Fruit fly (Drosophila melanogaster): ENCODE measurements around the gene Ent1.
A peak's percentile ranks its signal among the peaks of the same experiment; 100 is the strongest.

Ent1 gene

dm6 chr2L:306188-306927 is 51.3 kb downstream of the Ent1 start (continued):
- no peak for TF ChIP-seq ara (GFP tag; IDR thresholded peaks at IDR 0.05)
- no peak for TF ChIP-seq Hand (GFP tag; optimal IDR thresholded peaks at IDR 0.05)
- no peak for TF ChIP-seq knrl (GFP tag; IDR thresholded peaks at IDR 0.05; ENCODE audit: partially characterized antibody)
- no peak for TF ChIP-seq fd3F (GFP tag; optimal IDR thresholded peaks at IDR 0.05)
- no peak for TF ChIP-seq sisA (GFP tag; IDR thresholded peaks at IDR 0.05)
- no peak for TF ChIP-seq Elba2 (GFP tag; optimal IDR thresholded peaks at IDR 0.05)
- no peak for TF ChIP-seq Hr39 (optimal IDR thresholded peaks at IDR 0.05)
- TF ChIP-seq slbo (GFP tag; IDR thresholded peaks at IDR 0.05): peak; percentile 23
- no peak for TF ChIP-seq odd (GFP tag; optimal IDR thresholded peaks at IDR 0.05)
- no peak for TF ChIP-seq CG18476 (GFP tag; optimal IDR thresholded peaks at IDR 0.05)
- no peak for TF ChIP-seq fd102C (GFP tag; optimal IDR thresholded peaks at IDR 0.05)
- no peak for TF ChIP-seq yki (optimal IDR thresholded peaks at IDR 0.05)
- no peak for TF ChIP-seq CG7963 (GFP tag; IDR thresholded peaks at IDR 0.05; ENCODE audit: partially characterized antibody)
- TF ChIP-seq run (tag; optimal IDR thresholded peaks at IDR 0.05): no peak
- TF ChIP-seq H15 (GFP tag; IDR thresholded peaks at IDR 0.05): no peak
- TF ChIP-seq Doc2 (GFP tag; IDR thresholded peaks at IDR 0.05): no peak
- TF ChIP-seq mirr (GFP tag; optimal IDR thresholded peaks at IDR 0.05): no peak
- TF ChIP-seq CG11247 (GFP tag; IDR thresholded peaks at IDR 0.05): no peak
- peak; percentile 79; the same call in 1 of the 4 replicates for TF ChIP-seq chinmo (GFP tag; IDR thresholded peaks at IDR 0.05; ENCODE audit: partially characterized antibody)
- TF ChIP-seq CG3726 (GFP tag; IDR thresholded peaks at IDR 0.05): no peak
- TF ChIP-seq Spps (tag; optimal IDR thresholded peaks at IDR 0.05): no peak
- TF ChIP-seq CG10431 (GFP tag; optimal IDR thresholded peaks at IDR 0.05): no peak
- TF ChIP-seq PHDP (tag; optimal IDR thresholded peaks at IDR 0.05): no peak
- TF ChIP-seq Hr3 (GFP tag; optimal IDR thresholded peaks at IDR 0.05): no peak
- no peak for TF ChIP-seq tio (GFP tag; optimal IDR thresholded peaks at IDR 0.05)
- TF ChIP-seq Taf1 (GFP tag; IDR thresholded peaks at IDR 0.05): no peak
- TF ChIP-seq Nf-YC (tag; optimal IDR thresholded peaks at IDR 0.05): no peak
- no peak for TF ChIP-seq her (GFP tag; optimal IDR thresholded peaks at IDR 0.05)
- no peak for TF ChIP-seq pfk (GFP tag; optimal IDR thresholded peaks at IDR 0.05)
- no peak for TF ChIP-seq Atf3 (GFP tag; optimal IDR thresholded peaks at IDR 0.05)
- TF ChIP-seq CG4707 (GFP tag; optimal IDR thresholded peaks at IDR 0.05): no peak
- no peak for TF ChIP-seq btn (GFP tag; optimal IDR thresholded peaks at IDR 0.05)
- no peak for TF ChIP-seq HmgD (GFP tag; optimal IDR thresholded peaks at IDR 0.05)
- peak; percentile 99 for TF ChIP-seq sug (tag; optimal IDR thresholded peaks at IDR 0.05)
- no peak for TF ChIP-seq br (optimal IDR thresholded peaks at IDR 0.05)

DNA sequence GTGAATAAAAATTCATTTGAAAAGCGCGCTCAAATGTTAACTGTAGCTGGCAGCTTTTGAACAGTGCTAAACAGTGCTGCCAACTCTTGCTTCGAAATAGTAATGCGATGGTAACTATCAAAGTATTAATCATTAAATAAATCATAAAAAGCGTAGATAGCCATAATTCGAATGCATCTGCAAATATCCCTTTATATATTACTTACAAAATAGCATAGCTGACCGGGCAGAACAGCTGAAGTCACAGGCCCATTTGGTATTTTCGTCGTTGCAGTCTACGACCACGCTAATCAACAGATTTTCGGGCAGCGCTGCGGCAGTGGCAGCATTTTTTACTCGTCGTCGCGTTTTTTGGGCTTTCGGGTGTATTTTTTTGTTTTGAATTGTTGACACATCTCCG is 52.0 kb downstream of the Ent1 start, which contains the start of gene Plc21C:
TSS of gene Plc21C (plus strand) at position 290 of the 400 bp plus-strand sequence.
- TF ChIP-seq CG5953 (GFP tag; IDR thresholded peaks at IDR 0.05): no peak
- TF ChIP-seq crol (GFP tag; IDR thresholded peaks at IDR 0.05): no peak
- peak; percentile 72 for TF ChIP-seq Hmr (GFP tag; optimal IDR thresholded peaks at IDR 0.05)
- TF ChIP-seq CG6175 (GFP tag; IDR thresholded peaks at IDR 0.05): no peak
- no peak for TF ChIP-seq gce (GFP tag; IDR thresholded peaks at IDR 0.05)
- TF ChIP-seq Awh (GFP tag; IDR thresholded peaks at IDR 0.05): no peak
- TF ChIP-seq CG7963 (GFP tag; IDR thresholded peaks at IDR 0.05; ENCODE audit: partially characterized antibody): no peak
- no peak for TF ChIP-seq CG4282 (GFP tag; optimal IDR thresholded peaks at IDR 0.05)
- no peak for TF ChIP-seq chm (GFP tag; IDR thresholded peaks at IDR 0.05)
- no peak for TF ChIP-seq CG17328 (GFP tag; IDR thresholded peaks at IDR 0.05)
- TF ChIP-seq Dp (GFP tag; optimal IDR thresholded peaks at IDR 0.05): peak; percentile 99
- TF ChIP-seq CG11456 (GFP tag; IDR thresholded peaks at IDR 0.05): 0 out of 3 replicates have a peak, but pooled peaks have one; percentile 27
- TF ChIP-seq CG9727 (GFP tag; optimal IDR thresholded peaks at IDR 0.05): peak; percentile 61
- TF ChIP-seq CG8388 (GFP tag; optimal IDR thresholded peaks at IDR 0.05): no peak
- TF ChIP-seq D19A (tag; optimal IDR thresholded peaks at IDR 0.05): peak; percentile 6
- TF ChIP-seq CG32772 (GFP tag; IDR thresholded peaks at IDR 0.05): no peak
- TF ChIP-seq cas (GFP tag; IDR thresholded peaks at IDR 0.05): no peak
- no peak for TF ChIP-seq CG9876 (GFP tag; optimal IDR thresholded peaks at IDR 0.05)
- peak; percentile 33 for TF ChIP-seq tx (GFP tag; optimal IDR thresholded peaks at IDR 0.05)
- peak; percentile 15 for TF ChIP-seq caup (GFP tag; optimal IDR thresholded peaks at IDR 0.05; ENCODE audit: severe bottlenecking)

All from whole organism, embryonic.